Fruit fly (Drosophila melanogaster): ENCODE results near the gene CG3982.

Gene CG3982

dm6 chr3L:9373374-9374004 is 43.7 kb downstream of the CG3982 start (continued):
- no peak for TF ChIP-seq CG13624 (GFP tag; optimal IDR thresholded peaks at IDR 0.05)
- TF ChIP-seq Dp (GFP tag; optimal IDR thresholded peaks at IDR 0.05) = no peak
- TF ChIP-seq CG5953 (GFP tag; IDR thresholded peaks at IDR 0.05) = peak; percentile 69
- no peak for TF ChIP-seq gcm2 (GFP tag; optimal IDR thresholded peaks at IDR 0.05)
- TF ChIP-seq MESR4 (GFP tag; optimal IDR thresholded peaks at IDR 0.05) = no peak
- no peak for TF ChIP-seq CG7786 (GFP tag; optimal IDR thresholded peaks at IDR 0.05)
- no peak for TF ChIP-seq vnd (GFP tag; IDR thresholded peaks at IDR 0.05; ENCODE audit: partially characterized antibody)
- peak; percentile 72 for TF ChIP-seq sisA (GFP tag; IDR thresholded peaks at IDR 0.05)
- peak; percentile 56 for TF ChIP-seq nau (GFP tag; optimal IDR thresholded peaks at IDR 0.05)
- no peak for TF ChIP-seq CG33213 (GFP tag; optimal IDR thresholded peaks at IDR 0.05)
- no peak for TF ChIP-seq Adf1 (GFP tag; IDR thresholded peaks at IDR 0.05)
- TF ChIP-seq slp2 (GFP tag; optimal IDR thresholded peaks at IDR 0.05) = no peak
- TF ChIP-seq CG4854 (GFP tag; optimal IDR thresholded peaks at IDR 0.05) = no peak
- peak; percentile 73 for TF ChIP-seq CG12391 (tag; optimal IDR thresholded peaks at IDR 0.05)
- TF ChIP-seq Oli (tag; optimal IDR thresholded peaks at IDR 0.05) = peak; percentile 72
- TF ChIP-seq CG10565 (GFP tag; optimal IDR thresholded peaks at IDR 0.05) = no peak
- no peak for TF ChIP-seq tup (GFP tag; optimal IDR thresholded peaks at IDR 0.05)
- TF ChIP-seq br (optimal IDR thresholded peaks at IDR 0.05) = no peak
- TF ChIP-seq CG4328 (GFP tag; optimal IDR thresholded peaks at IDR 0.05) = peak; percentile 61
- peak in 1 of 2 experiments; percentile 43 for TF ChIP-seq Hr78 (GFP tag; optimal IDR thresholded peaks at IDR 0.05)
- peak in 1 of 2 experiments; percentile 19 for TF ChIP-seq Pdp1 (GFP tag; optimal IDR thresholded peaks at IDR 0.05)
- TF ChIP-seq kah (GFP tag; optimal IDR thresholded peaks at IDR 0.05) = no peak
- TF ChIP-seq CG17361 (GFP tag; IDR thresholded peaks at IDR 0.05) = peak; percentile 65
- peak; percentile 67; the same call in 1 of the 2 replicates for TF ChIP-seq sna (GFP tag; IDR thresholded peaks at IDR 0.05; ENCODE audit: partially characterized antibody)
- TF ChIP-seq chn (GFP tag; optimal IDR thresholded peaks at IDR 0.05) = peak; percentile 6
- no peak for TF ChIP-seq CG4707 (GFP tag; optimal IDR thresholded peaks at IDR 0.05)
- no peak for TF ChIP-seq Antp (GFP tag; optimal IDR thresholded peaks at IDR 0.05)
- TF ChIP-seq Doc3 (GFP tag; IDR thresholded peaks at IDR 0.05; ENCODE audit: partially characterized antibody) = peak; percentile 45; the same call in 2 of the 3 replicates
- TF ChIP-seq CG16815 (GFP tag; optimal IDR thresholded peaks at IDR 0.05) = no peak
- TF ChIP-seq tap (tag; optimal IDR thresholded peaks at IDR 0.05) = peak; percentile 59
- no peak for TF ChIP-seq CG2889 (GFP tag; IDR thresholded peaks at IDR 0.05)
- TF ChIP-seq CG5245 (GFP tag; optimal IDR thresholded peaks at IDR 0.05) = peak; percentile 44
- no peak for TF ChIP-seq disco-r (GFP tag; optimal IDR thresholded peaks at IDR 0.05)
- TF ChIP-seq p53 (GFP tag; optimal IDR thresholded peaks at IDR 0.05) = no peak
- TF ChIP-seq Xrp1 (GFP tag; IDR thresholded peaks at IDR 0.05) = peak; percentile 75
- TF ChIP-seq Hmx (GFP tag; optimal IDR thresholded peaks at IDR 0.05) = peak; percentile 27
- TF ChIP-seq CHES-1-like (GFP tag; optimal IDR thresholded peaks at IDR 0.05) = no peak
- peak; percentile 29 for TF ChIP-seq D19B (GFP tag; optimal IDR thresholded peaks at IDR 0.05)
- no peak for TF ChIP-seq crol (GFP tag; IDR thresholded peaks at IDR 0.05)
- TF ChIP-seq oc (tag; optimal IDR thresholded peaks at IDR 0.05) = peak; percentile 82
- peak; percentile 40; the same call in 1 of the 2 replicates for TF ChIP-seq CG31224 (GFP tag; IDR thresholded peaks at IDR 0.05)
- TF ChIP-seq CG10267 (tag; optimal IDR thresholded peaks at IDR 0.05) = peak; percentile 61
- peak; percentile 72 for TF ChIP-seq CG2712 (tag; optimal IDR thresholded peaks at IDR 0.05)
- TF ChIP-seq Sox100B (GFP tag; optimal IDR thresholded peaks at IDR 0.05) = peak; percentile 72
- TF ChIP-seq CG6813 (GFP tag; optimal IDR thresholded peaks at IDR 0.05) = peak; percentile 75
- TF ChIP-seq seq (GFP tag; IDR thresholded peaks at IDR 0.05) = peak; percentile 54
- TF ChIP-seq CG13894 (tag; optimal IDR thresholded peaks at IDR 0.05) = peak; percentile 61
- TF ChIP-seq C15 (GFP tag; IDR thresholded peaks at IDR 0.05) = no peak
- TF ChIP-seq MTF-1 (GFP tag; optimal IDR thresholded peaks at IDR 0.05; ENCODE audit: borderline replicate concordance) = peak; percentile 49
- no peak for TF ChIP-seq CG6175 (GFP tag; IDR thresholded peaks at IDR 0.05)

Data from whole organism, embryonic.